Fruit fly (Drosophila melanogaster): ENCODE results near the gene CG7091.
A peak's percentile ranks its signal among the peaks of the same experiment; 100 is the strongest.

The CG7091 gene

DNA sequence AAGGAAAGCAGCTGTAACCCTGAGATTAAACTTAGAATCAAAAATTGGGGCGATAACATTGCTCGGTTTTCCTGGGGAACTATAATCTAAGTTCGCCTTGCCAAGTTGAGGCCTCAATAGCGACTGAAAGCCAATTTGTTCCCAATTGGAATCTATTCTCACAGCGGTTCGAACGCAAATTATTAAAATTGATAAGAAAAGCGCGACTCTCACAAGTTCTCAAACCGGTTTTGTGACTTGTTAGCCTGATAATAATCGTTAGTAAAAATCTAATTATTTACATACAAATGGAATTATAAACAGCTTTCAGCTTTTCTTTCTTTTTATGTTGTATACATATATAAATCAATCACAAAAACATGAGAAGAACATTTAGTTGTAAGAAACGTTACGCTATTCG lies 17.2 kb downstream of the CG7091 start, which contains the start of gene yellow-f2 (continued):
- TF ChIP-seq Elba2 (GFP tag; optimal IDR thresholded peaks at IDR 0.05) (peak; percentile 72), prd (optimal IDR thresholded peaks at IDR 0.05) (no peak), prd (GFP tag; IDR thresholded peaks at IDR 0.05) (no peak), CG6254 (GFP tag; optimal IDR thresholded peaks at IDR 0.05) (no peak), CG2116 (GFP tag; optimal IDR thresholded peaks at IDR 0.05) (no peak), ab (GFP tag; optimal IDR thresholded peaks at IDR 0.05) (no peak), aop (GFP tag; IDR thresholded peaks at IDR 0.05) (no peak), CG34376 (GFP tag; optimal IDR thresholded peaks at IDR 0.05) (peak; percentile 11), fd64A (GFP tag; optimal IDR thresholded peaks at IDR 0.05) (no peak), Sox102F (GFP tag; optimal IDR thresholded peaks at IDR 0.05) (no peak)

DNA sequence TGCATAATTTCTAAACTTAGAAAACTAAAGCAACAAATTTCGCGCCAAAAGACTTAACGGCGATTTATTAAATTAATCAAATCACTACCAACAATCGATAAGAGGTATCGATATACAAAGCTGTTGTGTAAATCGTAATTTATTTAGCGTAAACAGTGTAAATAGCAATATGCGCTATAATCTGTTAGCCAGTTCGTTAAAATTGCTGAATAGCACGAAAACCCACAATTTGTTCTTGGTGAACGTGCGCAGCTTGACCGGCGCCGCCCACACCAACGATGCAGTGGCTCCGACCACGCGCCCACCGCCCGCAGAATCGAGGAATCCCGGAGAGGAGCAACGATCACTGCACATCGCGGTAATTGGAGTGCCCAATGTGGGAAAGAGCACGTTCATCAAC lies 17.7 kb downstream of the CG7091 start, which contains the start of gene CG7488:
CG7488 (plus strand) TSS at position 99 of the 400 bp plus-strand sequence.
- TF ChIP-seq ato (GFP tag; IDR thresholded peaks at IDR 0.05; ENCODE audit: partially characterized antibody) (peak; percentile 61; the same call in 1 of the 2 replicates), Dref (GFP tag; IDR thresholded peaks at IDR 0.05) (peak; percentile 80), Med (GFP tag) (peak; percentile 57), CG8281 (tag; optimal IDR thresholded peaks at IDR 0.05) (no peak), Ssrp (tag; optimal IDR thresholded peaks at IDR 0.05) (no peak), CG13287 (GFP tag; IDR thresholded peaks at IDR 0.05; ENCODE audit: partially characterized antibody) (peak; percentile 92), onecut (GFP tag; IDR thresholded peaks at IDR 0.05) (no peak), Doc3 (GFP tag; IDR thresholded peaks at IDR 0.05; ENCODE audit: partially characterized antibody) (peak; percentile 90), CG30403 (GFP tag; optimal IDR thresholded peaks at IDR 0.05) (no peak), vnd (GFP tag; IDR thresholded peaks at IDR 0.05; ENCODE audit: partially characterized antibody) (peak; percentile 71), CG9876 (GFP tag; optimal IDR thresholded peaks at IDR 0.05) (no peak), CG8089 (GFP tag; optimal IDR thresholded peaks at IDR 0.05) (no peak), Eip74EF (GFP tag; optimal IDR thresholded peaks at IDR 0.05) (no peak), crp (GFP tag; optimal IDR thresholded peaks at IDR 0.05) (no peak), unc-4 (GFP tag; IDR thresholded peaks at IDR 0.05; ENCODE audit: partially characterized antibody) (peak; percentile 86), Opbp (GFP tag; IDR thresholded peaks at IDR 0.05; ENCODE audit: partially characterized antibody) (peak; percentile 78; the same call in 2 of the 3 replicates), mld (GFP tag; IDR thresholded peaks at IDR 0.05; ENCODE audit: partially characterized antibody) (peak; percentile 83; the same call in 2 of the 3 replicates), CG13424 (tag; optimal IDR thresholded peaks at IDR 0.05) (no peak), CG2712 (tag; optimal IDR thresholded peaks at IDR 0.05) (no peak), CG11247 (GFP tag; IDR thresholded peaks at IDR 0.05) (no peak), fru (optimal IDR thresholded peaks at IDR 0.05) (no peak), croc (GFP tag; conservative IDR thresholded peaks at IDR 0.05) (no peak), CG16813 (GFP tag; IDR thresholded peaks at IDR 0.05; ENCODE audit: partially characterized antibody) (peak; percentile 70), Atf6 (GFP tag; IDR thresholded peaks at IDR 0.05) (no peak), CG2129 (GFP tag; IDR thresholded peaks at IDR 0.05; ENCODE audit: partially characterized antibody) (peak; percentile 66), danr (GFP tag; IDR thresholded peaks at IDR 0.05) (no peak), CG17361 (GFP tag; IDR thresholded peaks at IDR 0.05) (no peak), zfh1 (GFP tag; IDR thresholded peaks at IDR 0.05) (no peak), CG12236 (GFP tag; optimal IDR thresholded peaks at IDR 0.05) (no peak), CG3281 (GFP tag; optimal IDR thresholded peaks at IDR 0.05) (no peak), hb (GFP tag; IDR thresholded peaks at IDR 0.05; ENCODE audit: partially characterized antibody) (peak; percentile 75; the same call in 1 of the 3 replicates), bbx (GFP tag; IDR thresholded peaks at IDR 0.05; ENCODE audit: partially characterized antibody) (peak; percentile 87), CG11504 (tag; optimal IDR thresholded peaks at IDR 0.05) (no peak), CG3995 (GFP tag; optimal IDR thresholded peaks at IDR 0.05) (peak; percentile 81), CG8765 (GFP tag; IDR thresholded peaks at IDR 0.05) (no peak), CG18619 (GFP tag; optimal IDR thresholded peaks at IDR 0.05) (no peak), hbn (GFP tag; IDR thresholded peaks at IDR 0.05; ENCODE audit: partially characterized antibody) (peak; percentile 84), peb (GFP tag; IDR thresholded peaks at IDR 0.05) (no peak), CG14710 (tag; optimal IDR thresholded peaks at IDR 0.05) (peak; percentile 26)
